Worm (Caenorhabditis elegans): Measurements from ENCODE around the gene Y73B6BL.23.

- TF ChIP-seq pha-4 (tag; optimal IDR thresholded peaks at IDR 0.05) (no peak), nhr-76 (tag; optimal IDR thresholded peaks at IDR 0.05) (no peak), R02D3.7 (tag; optimal IDR thresholded peaks at IDR 0.05) (no peak), snpc-4 (tag; optimal IDR thresholded peaks at IDR 0.05) (no peak), nhr-23 (tag; optimal IDR thresholded peaks at IDR 0.05) (no peak), ceh-82 (tag; optimal IDR thresholded peaks at IDR 0.05) (no peak), nhr-237 (tag; optimal IDR thresholded peaks at IDR 0.05) (no peak), egl-27 (tag; optimal IDR thresholded peaks at IDR 0.05) (no peak), nhr-77 (tag; optimal IDR thresholded peaks at IDR 0.05) (no peak), ztf-4 (tag; optimal IDR thresholded peaks at IDR 0.05) (no peak), mdl-1 (tag; optimal IDR thresholded peaks at IDR 0.05) (no peak)
Observed at ce11 chrIV:6404871-6405270, 14.0 kb downstream of the Y73B6BL.23 start, which contains the start of gene srv-13.
